Fruit fly (Drosophila melanogaster): ENCODE data around the gene CG3662.
A peak's percentile ranks its signal among the peaks of the same experiment; 100 is the strongest.

CG3662 gene

DNA sequence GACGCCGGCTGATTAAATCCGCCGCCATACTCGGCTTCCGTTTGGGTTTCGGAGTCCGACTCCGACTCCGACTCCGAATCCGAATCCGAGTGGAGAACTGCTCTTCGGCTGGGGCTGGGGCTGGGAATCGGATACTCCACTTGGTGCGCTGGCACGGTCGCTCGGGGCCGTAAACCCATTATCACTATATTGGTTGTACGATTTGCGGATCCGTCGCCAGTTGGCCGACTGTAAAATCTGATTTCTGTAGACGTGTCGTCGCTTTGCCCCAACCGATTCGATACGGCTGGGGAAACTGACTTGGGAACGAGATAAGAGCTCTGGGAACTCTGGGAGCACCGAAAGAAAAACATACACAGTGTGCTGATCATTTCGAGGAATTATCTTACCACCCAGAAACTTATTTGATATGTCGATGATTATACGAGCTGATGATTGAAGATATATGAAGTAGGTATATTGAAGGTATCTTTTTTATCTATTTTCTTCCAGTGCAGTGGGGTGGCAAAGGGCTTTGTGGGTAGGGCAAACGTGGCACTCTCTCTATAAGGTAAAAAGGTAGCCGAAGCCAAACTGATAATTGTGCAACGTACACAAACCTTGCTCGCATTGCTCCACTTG is 36.9 kb downstream of the CG3662 start (continued):
- TF ChIP-seq Sox102F (GFP tag; optimal IDR thresholded peaks at IDR 0.05) (peak; percentile 29), esn (GFP tag; optimal IDR thresholded peaks at IDR 0.05) (peak; percentile 57), Smox (GFP tag; optimal IDR thresholded peaks at IDR 0.05) (no peak), Hr38 (GFP tag; optimal IDR thresholded peaks at IDR 0.05) (no peak), CG10669 (GFP tag; optimal IDR thresholded peaks at IDR 0.05) (no peak), net (GFP tag; optimal IDR thresholded peaks at IDR 0.05) (no peak), Hr4 (GFP tag; optimal IDR thresholded peaks at IDR 0.05) (no peak), CG9139 (GFP tag; optimal IDR thresholded peaks at IDR 0.05) (no peak), Gug (GFP tag; IDR thresholded peaks at IDR 0.05) (no peak), CG10631 (GFP tag; optimal IDR thresholded peaks at IDR 0.05) (peak; percentile 13), Eip78C (GFP tag) (peak; percentile 38), CG6808 (GFP tag; optimal IDR thresholded peaks at IDR 0.05) (no peak), pdm3 (GFP tag; optimal IDR thresholded peaks at IDR 0.05) (peak; percentile 39), fkh (GFP tag; optimal IDR thresholded peaks at IDR 0.05) (no peak), CG8632 (GFP tag; optimal IDR thresholded peaks at IDR 0.05) (no peak), CG34406 (GFP tag; optimal IDR thresholded peaks at IDR 0.05) (no peak), eg (GFP tag; IDR thresholded peaks at IDR 0.05) (0 out of 3 replicates have a peak, but pooled peaks have one; percentile 34), Ets96B (tag; optimal IDR thresholded peaks at IDR 0.05) (no peak), CG11762 (GFP tag; optimal IDR thresholded peaks at IDR 0.05; ENCODE audit: insufficient read depth) (no peak), CG3032 (tag; optimal IDR thresholded peaks at IDR 0.05) (no peak), CG16779 (tag; optimal IDR thresholded peaks at IDR 0.05) (peak; percentile 8), dac (GFP tag; optimal IDR thresholded peaks at IDR 0.05) (no peak), CG4318 (GFP tag; optimal IDR thresholded peaks at IDR 0.05) (no peak), CG8119 (GFP tag; IDR thresholded peaks at IDR 0.05) (no peak), CG6163 (GFP tag; IDR thresholded peaks at IDR 0.05) (no peak), svp (GFP tag) (peak; percentile 60), CG15336 (GFP tag; IDR thresholded peaks at IDR 0.05) (no peak), CG7368 (GFP tag; optimal IDR thresholded peaks at IDR 0.05) (peak; percentile 14)

- TF ChIP-seq CG6854 (GFP tag; optimal IDR thresholded peaks at IDR 0.05) (no peak), lz (GFP tag; optimal IDR thresholded peaks at IDR 0.05) (no peak), CG16779 (tag; optimal IDR thresholded peaks at IDR 0.05) (no peak), Ets21C (GFP tag; optimal IDR thresholded peaks at IDR 0.05) (no peak), Hr39 (GFP tag; optimal IDR thresholded peaks at IDR 0.05) (no peak), CG10631 (GFP tag; optimal IDR thresholded peaks at IDR 0.05) (no peak), CG4318 (GFP tag; optimal IDR thresholded peaks at IDR 0.05) (no peak), CG8119 (GFP tag; IDR thresholded peaks at IDR 0.05) (no peak)
These were observed 38.8 kb downstream of the CG3662 start, which contains the start of gene CG13950 for dm6 chr2L:859897-860296. Gene CG13950 (plus strand): TSS chr2L:860197.

- TF ChIP-seq Sox14 (GFP tag; optimal IDR thresholded peaks at IDR 0.05): peak; percentile 97
- TF ChIP-seq CG34406 (GFP tag; optimal IDR thresholded peaks at IDR 0.05): peak; percentile 97
- peak; percentile 98 for TF ChIP-seq net (GFP tag; optimal IDR thresholded peaks at IDR 0.05)
- peak; percentile 95 for TF ChIP-seq Lpt (GFP tag; optimal IDR thresholded peaks at IDR 0.05)
- peak; percentile 90 for TF ChIP-seq fd85E (GFP tag; optimal IDR thresholded peaks at IDR 0.05)
- peak; percentile 97 for TF ChIP-seq topi (GFP tag; optimal IDR thresholded peaks at IDR 0.05)
- peak; percentile 92 for TF ChIP-seq dsx (GFP tag; optimal IDR thresholded peaks at IDR 0.05; ENCODE audit: poor library complexity, severe bottlenecking)
- TF ChIP-seq Blimp-1 (GFP tag; optimal IDR thresholded peaks at IDR 0.05): peak; percentile 90
- peak; percentile 98 for TF ChIP-seq esn (GFP tag; optimal IDR thresholded peaks at IDR 0.05)
- peak; percentile 87 to 93 for TF ChIP-seq ss (GFP tag; optimal IDR thresholded peaks at IDR 0.05)
- peak; percentile 97 for TF ChIP-seq CG10631 (GFP tag; optimal IDR thresholded peaks at IDR 0.05)
- TF ChIP-seq achi (GFP tag; optimal IDR thresholded peaks at IDR 0.05): peak; percentile 97
- peak; percentile 97 for TF ChIP-seq cyc (GFP tag; optimal IDR thresholded peaks at IDR 0.05)
- peak; percentile 92 for TF ChIP-seq CG6808 (GFP tag; optimal IDR thresholded peaks at IDR 0.05)
- TF ChIP-seq CG8319 (GFP tag; optimal IDR thresholded peaks at IDR 0.05): peak; percentile 97
- TF ChIP-seq svp (GFP tag): peak; percentile 100
- TF ChIP-seq Sox15 (GFP tag; optimal IDR thresholded peaks at IDR 0.05): peak; percentile 97
- peak; percentile 98 for TF ChIP-seq CG8119 (GFP tag; IDR thresholded peaks at IDR 0.05)
- TF ChIP-seq CG10669 (GFP tag; optimal IDR thresholded peaks at IDR 0.05): peak; percentile 93
- TF ChIP-seq Hr39 (GFP tag; optimal IDR thresholded peaks at IDR 0.05): peak; percentile 97
- peak; percentile 97 for TF ChIP-seq vri (GFP tag; optimal IDR thresholded peaks at IDR 0.05)
- peak; percentile 94 for TF ChIP-seq CG1621 (tag; optimal IDR thresholded peaks at IDR 0.05)
- peak; percentile 97 for TF ChIP-seq OdsH (GFP tag; optimal IDR thresholded peaks at IDR 0.05)
- TF ChIP-seq CG8632 (GFP tag; optimal IDR thresholded peaks at IDR 0.05): peak; percentile 96
- peak; percentile 94 for TF ChIP-seq Gug (GFP tag; IDR thresholded peaks at IDR 0.05)
- peak; percentile 98 for TF ChIP-seq CG15336 (GFP tag; IDR thresholded peaks at IDR 0.05)
- peak; percentile 98 for TF ChIP-seq CG31627 (GFP tag; optimal IDR thresholded peaks at IDR 0.05)
These were observed 44.8 kb downstream of the CG3662 start for dm6 chr2L:865851-866250.

All from whole organism, prepupa.